Worm (Caenorhabditis elegans) whole organism, L3 larva: ENCODE results near the gene R02F11.9.

ENCODE experiments used
- ama-1 ChIP-seq: fragments of 150-350 bp; optimal IDR thresholded peaks from 2 replicates; lab custom pipeline; 2018
- ceh-82 ChIP-seq: fragments of 150-350 bp; optimal IDR thresholded peaks from 2 replicates; lab custom pipeline; 2014; ENCODE audit warnings: missing biosample characterization, missing genetic modification characterization
- daf-12 ChIP-seq: fragments of 150-350 bp; optimal IDR thresholded peaks from 2 replicates; lab custom pipeline; 2014; ENCODE audit warnings: missing biosample characterization, missing genetic modification reagents, missing genetic modification characterization
- eor-1 ChIP-seq, 2 experiments: fragments of 150-350 bp; optimal IDR thresholded peaks; 2 replicates each; lab custom pipeline; 2014 to 2018; ENCODE audit warnings: missing biosample characterization in 2 of 2, missing genetic modification characterization in 2 of 2
- fkh-10 ChIP-seq: sonication (generic microtip); optimal IDR thresholded peaks from 2 replicates; lab custom pipeline; 2017; ENCODE audit warnings: missing biosample characterization, missing genetic modification reagents, missing genetic modification characterization
- nhr-237 ChIP-seq: fragments of 150-350 bp; optimal IDR thresholded peaks from 2 replicates; lab custom pipeline; 2014; ENCODE audit warnings: missing biosample characterization, missing genetic modification characterization
- pha-4 ChIP-seq: fragments of 150-350 bp; optimal IDR thresholded peaks from 2 replicates; lab custom pipeline; 2014; ENCODE audit warnings: missing biosample characterization, missing genetic modification reagents, missing genetic modification characterization
- unc-62 ChIP-seq: fragments of 150-350 bp; sonication (generic microtip); optimal IDR thresholded peaks from 4 replicates; lab custom pipeline; 2014; ENCODE audit warnings: missing biosample characterization, missing genetic modification reagents, missing genetic modification characterization
- zag-1 ChIP-seq: fragments of 150-350 bp; optimal IDR thresholded peaks from 2 replicates; lab custom pipeline; 2014; ENCODE audit warnings: missing biosample characterization, missing genetic modification characterization
- ztf-4 ChIP-seq: fragments of 150-350 bp; optimal IDR thresholded peaks from 2 replicates; lab custom pipeline; 2014; ENCODE audit warnings: missing biosample characterization, missing genetic modification characterization

ce11 chrV:4755308-4756029 lies 31.8 kb upstream of the R02F11.9 start, which contains the start of gene pgl-3:
- TF ChIP-seq daf-12 (tag; lab: Kevin White, UChicago) (no peak), zag-1 (tag; lab: Kevin White, UChicago) (no peak), ama-1 (lab: Kevin White, UChicago) (no peak), fkh-10 (GFP tag; lab: Kevin White, UChicago) (no peak), pha-4 (tag; lab: Kevin White, UChicago) (no peak), ztf-4 (tag; lab: Kevin White, UChicago) (no peak), ceh-82 (tag; lab: Kevin White, UChicago) (no peak), eor-1 (tag; optimal IDR thresholded peaks at IDR 0.05; lab: Kevin White, UChicago) (no peak), unc-62 (GFP tag; lab: Kevin White, UChicago) (no peak), nhr-237 (tag; lab: Kevin White, UChicago) (no peak)
